Worm (Caenorhabditis elegans): Measurements from ENCODE around the gene C50H11.13.

C50H11.13 gene

ce11 chrV:3040930-3041329 lies 30.5 kb downstream of the C50H11.13 start:
- TF ChIP-seq sdc-2 (tag; optimal IDR thresholded peaks at IDR 0.05): peak; percentile 94
- no peak for TF ChIP-seq hlh-8 (tag; optimal IDR thresholded peaks at IDR 0.05)

- TF ChIP-seq nhr-11 (tag; optimal IDR thresholded peaks at IDR 0.05) (no peak), C38D4.7 (GFP tag; optimal IDR thresholded peaks at IDR 0.05) (no peak), K02D7.2 (tag; optimal IDR thresholded peaks at IDR 0.05) (no peak), pros-1 (tag; optimal IDR thresholded peaks at IDR 0.05) (no peak), ceh-45 (GFP tag; IDR thresholded peaks at IDR 0.05) (no peak), F13H6.1 (tag; optimal IDR thresholded peaks at IDR 0.05) (no peak), pag-3 (tag; optimal IDR thresholded peaks at IDR 0.05; ENCODE audit: borderline replicate concordance) (no peak), pax-1 (tag; optimal IDR thresholded peaks at IDR 0.05) (no peak), lin-11 (tag; optimal IDR thresholded peaks at IDR 0.05) (no peak), ets-4 (tag; optimal IDR thresholded peaks at IDR 0.05) (no peak), madf-2 (tag; optimal IDR thresholded peaks at IDR 0.05) (no peak)
Measured at ce11 chrV:3039282-3039681, 32.2 kb downstream of the C50H11.13 start, which contains the start of gene chpf-2. TSS of gene chpf-2 (minus strand) at chrV:3039382.

ce11 chrV:3038058-3038457 lies 33.4 kb downstream of the C50H11.13 start:
- TF ChIP-seq syd-9 (tag; optimal IDR thresholded peaks at IDR 0.05) (no peak), unc-42 (tag; optimal IDR thresholded peaks at IDR 0.05) (no peak), ztf-16 (tag; optimal IDR thresholded peaks at IDR 0.05) (no peak), ceh-24 (tag; optimal IDR thresholded peaks at IDR 0.05) (no peak), zip-5 (tag; optimal IDR thresholded peaks at IDR 0.05) (no peak), ets-4 (tag; optimal IDR thresholded peaks at IDR 0.05) (no peak), K09A11.1 (tag; optimal IDR thresholded peaks at IDR 0.05; ENCODE audit: insufficient read depth) (no peak), hlh-30 (tag; optimal IDR thresholded peaks at IDR 0.05; ENCODE audit: insufficient read depth) (no peak), ceh-30 (tag; optimal IDR thresholded peaks at IDR 0.05) (no peak), ceh-6 (GFP tag; optimal IDR thresholded peaks at IDR 0.05) (no peak), npax-4 (tag; optimal IDR thresholded peaks at IDR 0.05) (no peak), unc-55 (GFP tag; optimal IDR thresholded peaks at IDR 0.05) (no peak), elt-4 (tag; optimal IDR thresholded peaks at IDR 0.05) (no peak), ceh-9 (tag; optimal IDR thresholded peaks at IDR 0.05) (no peak), pha-2 (tag; optimal IDR thresholded peaks at IDR 0.05) (no peak), ref-2 (tag; optimal IDR thresholded peaks at IDR 0.05) (no peak), sox-4 (tag; optimal IDR thresholded peaks at IDR 0.05) (no peak), ceh-48 (tag; optimal IDR thresholded peaks at IDR 0.05) (no peak), hlh-15 (tag; optimal IDR thresholded peaks at IDR 0.05) (no peak), Y22D7AL.16 (tag; optimal IDR thresholded peaks at IDR 0.05) (no peak)

- TF ChIP-seq sox-4 (tag; optimal IDR thresholded peaks at IDR 0.05) (no peak), ceh-18 (tag; optimal IDR thresholded peaks at IDR 0.05) (no peak), ahr-1 (tag; optimal IDR thresholded peaks at IDR 0.05) (no peak), ceh-19 (GFP tag; optimal IDR thresholded peaks at IDR 0.05) (no peak), lin-11 (tag; optimal IDR thresholded peaks at IDR 0.05) (no peak)
Measured at ce11 chrV:3034236-3034635, 37.2 kb downstream of the C50H11.13 start, which contains the start of gene srw-8. TSS of gene srw-8 (minus strand) at chrV:3034336.

- no peak for TF ChIP-seq gmeb-2 (tag; optimal IDR thresholded peaks at IDR 0.05)
- no peak for TF ChIP-seq ceh-30 (tag; optimal IDR thresholded peaks at IDR 0.05)
- no peak for TF ChIP-seq ttx-3 (tag; optimal IDR thresholded peaks at IDR 0.05)
- no peak for TF ChIP-seq npax-4 (tag; optimal IDR thresholded peaks at IDR 0.05)
- no peak for TF ChIP-seq ceh-34 (tag; optimal IDR thresholded peaks at IDR 0.05)
- TF ChIP-seq elt-2 (tag; optimal IDR thresholded peaks at IDR 0.05): no peak
- no peak for TF ChIP-seq mec-3 (tag; optimal IDR thresholded peaks at IDR 0.05; ENCODE audit: borderline replicate concordance)
- TF ChIP-seq T23F11.4 (GFP tag; optimal IDR thresholded peaks at IDR 0.05): no peak
- TF ChIP-seq K02D7.2 (tag; optimal IDR thresholded peaks at IDR 0.05): no peak
- TF ChIP-seq pha-2 (tag; optimal IDR thresholded peaks at IDR 0.05): no peak
- no peak for TF ChIP-seq ceh-45 (GFP tag; IDR thresholded peaks at IDR 0.05)
- TF ChIP-seq tbx-7 (tag; optimal IDR thresholded peaks at IDR 0.05): no peak
- TF ChIP-seq unc-3 (GFP tag; conservative IDR thresholded peaks at IDR 0.05): no peak
- no peak for TF ChIP-seq unc-3 (tag; optimal IDR thresholded peaks at IDR 0.05)
- TF ChIP-seq ceh-31 (tag; optimal IDR thresholded peaks at IDR 0.05): no peak
Measured at ce11 chrV:3032343-3032742, 39.1 kb downstream of the C50H11.13 start, which contains the start of gene irld-38. TSS of gene irld-38 (minus strand) at chrV:3032443.

Measured in whole organism, late embryonic.